Worm (Caenorhabditis elegans): Measurements from ENCODE around the gene F22E5.12.

DNA sequence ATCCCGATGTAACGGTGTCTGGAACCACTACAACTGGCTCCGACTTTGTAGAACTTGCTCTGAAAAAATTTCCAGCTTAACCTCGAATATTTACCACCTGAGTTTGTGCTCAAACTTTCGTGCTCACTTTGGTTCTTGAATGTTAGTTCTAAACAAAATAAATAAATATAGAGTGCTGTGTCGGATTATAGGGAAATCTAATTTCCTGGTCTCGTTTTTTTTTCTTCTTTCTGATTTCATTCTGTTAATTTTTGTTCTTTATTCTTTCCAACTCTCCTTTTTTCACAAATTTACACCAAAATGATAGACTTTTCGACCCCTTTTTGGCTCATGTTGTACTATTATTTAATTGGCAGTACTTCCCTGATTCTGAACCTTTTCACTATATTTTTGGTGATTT, 17.4 kb downstream of the F22E5.12 start, which contains the start of gene sri-37:
- no peak for TF ChIP-seq nhr-28 (tag; optimal IDR thresholded peaks at IDR 0.05)
- TF ChIP-seq daf-12 (tag; optimal IDR thresholded peaks at IDR 0.05), result no peak
- TF ChIP-seq nhr-23 (tag; optimal IDR thresholded peaks at IDR 0.05), result no peak
- no peak for TF ChIP-seq lsy-12 (tag; optimal IDR thresholded peaks at IDR 0.05)
- TF ChIP-seq ztf-11 (tag; optimal IDR thresholded peaks at IDR 0.05), result no peak
- no peak for TF ChIP-seq tbx-2 (tag; optimal IDR thresholded peaks at IDR 0.05)
- TF ChIP-seq jun-1 (tag; optimal IDR thresholded peaks at IDR 0.05), result no peak
- no peak for TF ChIP-seq ceh-28 (tag; optimal IDR thresholded peaks at IDR 0.05)
- TF ChIP-seq snpc-4 (tag; optimal IDR thresholded peaks at IDR 0.05), result no peak
- TF ChIP-seq fkh-10 (GFP tag; optimal IDR thresholded peaks at IDR 0.05), result no peak
- no peak for TF ChIP-seq nhr-237 (tag; optimal IDR thresholded peaks at IDR 0.05)
- TF ChIP-seq nhr-12 (tag; optimal IDR thresholded peaks at IDR 0.05), result no peak
- no peak for TF ChIP-seq elt-2 (tag; optimal IDR thresholded peaks at IDR 0.05)
- TF ChIP-seq fkh-2 (tag; optimal IDR thresholded peaks at IDR 0.05), result no peak

Data from whole organism, L3 larva.